Worm (Caenorhabditis elegans): ENCODE measurements around the gene C08E3.14.

ce11 chrII:1663516-1663915, 37.8 kb downstream of the C08E3.14 start, which contains the start of gene duxl-1:
- TF ChIP-seq pes-1 (GFP tag; IDR thresholded peaks at IDR 0.05): no peak
- TF ChIP-seq B0310.2 (tag; optimal IDR thresholded peaks at IDR 0.05): no peak
- TF ChIP-seq ama-1 (optimal IDR thresholded peaks at IDR 0.05): no peak
- no peak for TF ChIP-seq aly-1 (tag; optimal IDR thresholded peaks at IDR 0.05)

Measured in whole organism, early embryonic.